Worm (Caenorhabditis elegans) whole organism, L3 larva: ENCODE results near the gene F35C11.5.

Source experiments
- fkh-10 ChIP-seq: sonication (generic microtip); optimal IDR thresholded peaks from 2 replicates; lab custom pipeline; 2017; ENCODE audit warnings: missing biosample characterization, missing genetic modification reagents, missing genetic modification characterization
- fos-1 ChIP-seq: fragments of 150-350 bp; optimal IDR thresholded peaks from 2 replicates; lab custom pipeline; 2014; ENCODE audit warnings: missing biosample characterization, missing genetic modification characterization
- lin-39 ChIP-seq: fragments of 150-350 bp; optimal IDR thresholded peaks from 2 replicates; lab custom pipeline; 2018; ENCODE audit warnings: missing biosample characterization, missing genetic modification reagents, missing genetic modification characterization
- ztf-11 ChIP-seq: fragments of 150-350 bp; optimal IDR thresholded peaks from 2 replicates; lab custom pipeline; 2014; ENCODE audit warnings: missing biosample characterization, missing genetic modification characterization

DNA sequence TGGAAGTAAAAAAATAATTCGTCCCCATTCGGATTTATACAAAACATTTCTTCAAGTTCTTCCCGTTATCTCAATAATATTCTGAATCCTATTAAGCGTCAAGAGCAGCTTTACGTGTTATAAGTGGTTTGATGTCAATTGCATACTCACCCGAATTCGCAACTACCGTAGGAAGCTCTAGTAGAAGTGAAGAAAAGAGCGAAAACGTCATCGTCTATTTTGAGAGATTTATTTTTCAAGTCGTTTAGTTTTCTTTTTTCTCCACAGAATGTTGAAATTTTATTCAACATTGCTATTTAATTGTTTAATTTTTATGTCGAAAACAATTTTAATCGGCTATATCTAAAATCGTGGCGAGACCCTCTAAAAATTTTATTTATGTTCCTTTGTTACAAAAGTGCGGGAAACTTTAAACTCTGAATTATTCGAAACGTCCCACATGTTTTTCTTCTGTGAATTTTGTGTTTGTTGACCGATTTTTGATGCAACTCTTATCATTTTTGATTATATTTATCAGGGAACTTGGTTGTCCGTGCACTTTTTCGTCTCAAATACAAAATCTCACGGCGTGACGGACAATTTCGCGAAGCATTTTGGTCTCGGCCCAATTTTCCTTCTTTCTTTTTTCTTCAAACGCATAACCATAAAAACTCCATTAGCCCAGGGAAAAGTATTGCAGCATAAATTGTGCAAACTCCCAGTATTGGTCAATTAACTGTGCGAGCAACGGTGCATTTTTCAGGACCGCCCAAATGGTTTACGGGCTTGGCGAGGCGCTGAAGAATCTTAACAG is 16.5 kb downstream of the F35C11.5 start, which contains the start of gene tdc-1:
- no peak for TF ChIP-seq fkh-10 (GFP tag; lab: Kevin White, UChicago)
- TF ChIP-seq lin-39, result no peak
- no peak for TF ChIP-seq ztf-11 (tag; lab: Kevin White, UChicago)
- no peak for TF ChIP-seq fos-1 (tag; lab: Kevin White, UChicago)
